Fruit fly (Drosophila melanogaster) whole organism, embryonic: Measurements from ENCODE around the gene Ccdc58.
A peak's percentile ranks its signal among the peaks of the same experiment; 100 is the strongest.

Experiments
- CG12104 ChIP-seq: fragments of 200-800 bp; sonication (Bioruptor generic); optimal IDR thresholded peaks from 3 replicates; lab custom pipeline; 2016; ENCODE audit warnings: missing biosample characterization, missing genetic modification characterization
- CG12236 ChIP-seq: fragments of 200-800 bp; sonication (Bioruptor generic); optimal IDR thresholded peaks from 2 replicates; lab custom pipeline; 2016; ENCODE audit warnings: missing biosample characterization, missing genetic modification characterization
- CG13624 ChIP-seq: fragments of 200-800 bp; sonication (Bioruptor generic); optimal IDR thresholded peaks from 2 replicates; lab custom pipeline; 2016; ENCODE audit warnings: missing biosample characterization, missing genetic modification characterization
- CG14965 ChIP-seq: fragments of 200-800 bp; sonication (Bioruptor generic); optimal IDR thresholded peaks from 2 replicates; lab custom pipeline; 2016; ENCODE audit warnings: missing biosample characterization, missing genetic modification characterization, borderline replicate concordance
- CG1647 ChIP-seq: fragments of 200-800 bp; sonication (Bioruptor generic); optimal IDR thresholded peaks from 3 replicates; lab custom pipeline; 2016; ENCODE audit warnings: missing biosample characterization, missing genetic modification characterization
- CG2199 ChIP-seq: fragments of 200-800 bp; sonication (Bioruptor generic); IDR thresholded peaks from 3 replicates; pipeline ENCODE4 v1.3.6; 2022; ENCODE audit warnings: missing biosample characterization, missing genetic modification characterization
- CG30020 ChIP-seq: fragments of 200-800 bp; optimal IDR thresholded peaks from 2 replicates; lab custom pipeline; 2019; ENCODE audit warnings: missing biosample characterization, mild to moderate bottlenecking, missing genetic modification characterization, moderate library complexity
- CG32772 ChIP-seq: fragments of 200-800 bp; sonication (Bioruptor generic); IDR thresholded peaks from 2 replicates; pipeline ENCODE4 v1.3.6; 2022; ENCODE audit warnings: missing biosample characterization, missing genetic modification characterization
- CG3281 ChIP-seq: fragments of 200-800 bp; sonication (Bioruptor generic); optimal IDR thresholded peaks from 3 replicates; lab custom pipeline; 2017; ENCODE audit warnings: missing biosample characterization, mild to moderate bottlenecking, missing genetic modification characterization
- CG42726 ChIP-seq: fragments of 200-800 bp; sonication (Bioruptor generic); IDR thresholded peaks from 2 replicates; pipeline ENCODE4 v1.3.6; 2022; ENCODE audit warnings: missing biosample characterization, missing genetic modification characterization; ENCODE audit not compliant: partially characterized antibody
- CG43689 ChIP-seq: fragments of 200-800 bp; sonication (Bioruptor generic); IDR thresholded peaks from 2 replicates; pipeline ENCODE4 v1.3.6; 2022; ENCODE audit warnings: missing biosample characterization, missing genetic modification characterization
- CG6765 ChIP-seq: fragments of 200-800 bp; sonication (Bioruptor generic); optimal IDR thresholded peaks from 3 replicates; lab custom pipeline; 2017; ENCODE audit warnings: missing biosample characterization, mild to moderate bottlenecking, missing genetic modification characterization
- CG6854 ChIP-seq: fragments of 200-800 bp; sonication (Bioruptor generic); optimal IDR thresholded peaks from 3 replicates; lab custom pipeline; 2017; ENCODE audit warnings: missing biosample characterization, mild to moderate bottlenecking, missing genetic modification characterization
- CG7372 ChIP-seq: fragments of 200-800 bp; sonication (Bioruptor generic); IDR thresholded peaks from 2 replicates; pipeline ENCODE4 v1.3.6; 2022; ENCODE audit warnings: missing biosample characterization, missing genetic modification characterization
- CG7786 ChIP-seq: fragments of 200-800 bp; sonication (Bioruptor generic); optimal IDR thresholded peaks from 2 replicates; lab custom pipeline; 2016; ENCODE audit warnings: missing biosample characterization, missing genetic modification characterization
- CG8388 ChIP-seq: fragments of 200-800 bp; sonication (Bioruptor generic); optimal IDR thresholded peaks from 2 replicates; lab custom pipeline; 2019; ENCODE audit warnings: missing biosample characterization, mild to moderate bottlenecking, missing genetic modification characterization, moderate library complexity
- CG8924 ChIP-seq: fragments of 200-800 bp; optimal IDR thresholded peaks from 3 replicates; lab custom pipeline; 2019; ENCODE audit warnings: missing biosample characterization, mild to moderate bottlenecking, missing genetic modification characterization, moderate library complexity
- Chrac-16 ChIP-seq: fragments of 200-800 bp; sonication (Bioruptor generic); optimal IDR thresholded peaks from 3 replicates; lab custom pipeline; 2016; ENCODE audit warnings: missing biosample characterization, missing genetic modification characterization
- Dbx ChIP-seq: fragments of 200-800 bp; sonication (Bioruptor generic); IDR thresholded peaks from 3 replicates; pipeline ENCODE4 v1.3.6; 2022; ENCODE audit warnings: missing biosample characterization, missing genetic modification characterization
- Dref ChIP-seq: fragments of 200-800 bp; sonication (Bioruptor generic); IDR thresholded peaks from 2 replicates; pipeline ENCODE4 v1.3.6; 2022; ENCODE audit warnings: missing biosample characterization, missing genetic modification characterization
- ERR ChIP-seq: fragments of 200-800 bp; sonication (Bioruptor generic); optimal IDR thresholded peaks from 2 replicates; lab custom pipeline; 2016; ENCODE audit warnings: missing biosample characterization, missing genetic modification characterization
- Eip74EF ChIP-seq, 2 experiments: fragments of 200-800 bp in 1 of 2; fragments of >200 bp in 1 of 2; sonication (Bioruptor generic) in 1 of 2; optimal IDR thresholded peaks; 2 replicates each; lab custom pipeline; 2017 to 2019; ENCODE audit warnings: missing biosample characterization in 2 of 2, missing genetic modification characterization in 2 of 2, mild to moderate bottlenecking in 1 of 2, moderate library complexity in 1 of 2
- HLH4C ChIP-seq: fragments of 200-800 bp; sonication (Bioruptor generic); IDR thresholded peaks from 3 replicates; pipeline ENCODE4 v1.3.6; 2022; ENCODE audit warnings: missing biosample characterization, missing genetic modification characterization; ENCODE audit not compliant: partially characterized antibody
- NFAT ChIP-seq: fragments of 200-800 bp; sonication (Bioruptor generic); IDR thresholded peaks from 2 replicates; pipeline ENCODE4 v1.3.6; 2022; ENCODE audit warnings: missing biosample characterization, missing genetic modification characterization
- NK7.1 ChIP-seq: fragments of 200-800 bp; sonication (Bioruptor generic); optimal IDR thresholded peaks from 3 replicates; lab custom pipeline; 2016; ENCODE audit warnings: missing biosample characterization, missing genetic modification characterization
- NfI ChIP-seq: fragments of 200-800 bp; sonication (Bioruptor generic); optimal IDR thresholded peaks from 3 replicates; lab custom pipeline; 2018; ENCODE audit warnings: missing biosample characterization, mild to moderate bottlenecking, missing genetic modification characterization, moderate library complexity
- Sry-δ ChIP-seq: fragments of 200-800 bp; sonication (Bioruptor generic); optimal IDR thresholded peaks from 2 replicates; lab custom pipeline; 2016; ENCODE audit warnings: missing biosample characterization, missing genetic modification characterization
- aop ChIP-seq: fragments of 200-800 bp; sonication (Bioruptor generic); IDR thresholded peaks from 2 replicates; pipeline ENCODE4 v1.3.6; 2022; ENCODE audit warnings: missing biosample characterization, missing genetic modification characterization
- ato ChIP-seq: fragments of 200-800 bp; sonication (Bioruptor generic); IDR thresholded peaks from 2 replicates; pipeline ENCODE4 v1.3.6; 2022; ENCODE audit warnings: missing biosample characterization, missing genetic modification characterization; ENCODE audit not compliant: partially characterized antibody
- br ChIP-seq: fragments of >200 bp; optimal IDR thresholded peaks from 2 replicates; lab custom pipeline; 2017
- btn ChIP-seq: fragments of 200-800 bp; sonication (Bioruptor generic); optimal IDR thresholded peaks from 2 replicates; lab custom pipeline; 2016; ENCODE audit warnings: missing biosample characterization, missing genetic modification characterization
- cato ChIP-seq: fragments of 200-800 bp; sonication (Bioruptor generic); optimal IDR thresholded peaks from 2 replicates; lab custom pipeline; 2016; ENCODE audit warnings: missing biosample characterization, missing genetic modification characterization, borderline replicate concordance
- chif ChIP-seq, 2 experiments: fragments of 200-800 bp; sonication (Bioruptor generic); optimal IDR thresholded peaks; 3 replicates each; lab custom pipeline; 2016; ENCODE audit warnings: missing biosample characterization in 2 of 2, missing genetic modification characterization in 2 of 2
- chm ChIP-seq: fragments of 200-800 bp; sonication (Bioruptor generic); IDR thresholded peaks from 2 replicates; pipeline ENCODE4 v1.3.6; 2022; ENCODE audit warnings: missing biosample characterization, missing genetic modification characterization
- cwo ChIP-seq: fragments of 200-800 bp; sonication (Bioruptor generic); optimal IDR thresholded peaks from 3 replicates; lab custom pipeline; 2017; ENCODE audit warnings: missing biosample characterization, missing genetic modification characterization, mild to moderate bottlenecking, moderate library complexity, missing genetic modification reagents
- ewg ChIP-seq: fragments of 200-800 bp; sonication (Bioruptor generic); optimal IDR thresholded peaks from 3 replicates; lab custom pipeline; 2017; ENCODE audit warnings: mild to moderate bottlenecking, missing biosample characterization, missing genetic modification reagents, missing genetic modification characterization
- gce ChIP-seq: fragments of 200-800 bp; sonication (Bioruptor generic); IDR thresholded peaks from 3 replicates; pipeline ENCODE4 v1.3.6; 2022; ENCODE audit warnings: missing biosample characterization, missing genetic modification characterization
- ind ChIP-seq: fragments of 200-800 bp; sonication (Bioruptor generic); optimal IDR thresholded peaks from 3 replicates; lab custom pipeline; 2016; ENCODE audit warnings: missing biosample characterization, missing genetic modification characterization
- kah ChIP-seq: fragments of 200-800 bp; sonication (Bioruptor generic); optimal IDR thresholded peaks from 2 replicates; lab custom pipeline; 2018; ENCODE audit warnings: missing biosample characterization, mild to moderate bottlenecking, missing genetic modification characterization
- lab ChIP-seq: fragments of 200-800 bp; sonication (Bioruptor generic); optimal IDR thresholded peaks from 3 replicates; lab custom pipeline; 2017; ENCODE audit warnings: missing biosample characterization, missing genetic modification characterization, mild to moderate bottlenecking, moderate library complexity, missing genetic modification reagents
- mld ChIP-seq: fragments of 200-800 bp; sonication (Bioruptor generic); IDR thresholded peaks from 3 replicates; pipeline ENCODE4 v1.3.6; 2022; ENCODE audit warnings: missing biosample characterization, missing genetic modification characterization; ENCODE audit not compliant: partially characterized antibody
- nmo ChIP-seq: fragments of 200-800 bp; sonication (Bioruptor generic); optimal IDR thresholded peaks from 2 replicates; lab custom pipeline; 2018; ENCODE audit warnings: missing biosample characterization, mild to moderate bottlenecking, missing genetic modification characterization, moderate library complexity
- pan ChIP-seq, 4 experiments: fragments of >200 bp in 3 of 4; fragments of 200-800 bp in 1 of 4; sonication (Bioruptor generic) in 1 of 4; optimal IDR thresholded peaks in 3 of 4; IDR thresholded peaks in 1 of 4; 2 replicates each; pipeline versions ENCODE4 v1.3.6 to Lab custom; 2017 to 2022; ENCODE audit warnings: missing biosample characterization in 2 of 4, missing genetic modification characterization in 2 of 4, mixed read lengths in 1 of 4
- pho ChIP-seq: fragments of 200-800 bp; sonication (Bioruptor generic); optimal IDR thresholded peaks from 2 replicates; lab custom pipeline; 2016; ENCODE audit warnings: missing biosample characterization, missing genetic modification characterization
- psq ChIP-seq: fragments of 200-800 bp; sonication (Bioruptor generic); optimal IDR thresholded peaks from 2 replicates; lab custom pipeline; 2017; ENCODE audit warnings: missing biosample characterization, missing genetic modification characterization
- ranshi ChIP-seq: fragments of 200-800 bp; sonication (Bioruptor generic); IDR thresholded peaks from 2 replicates; pipeline ENCODE4 v1.3.6; 2022; ENCODE audit warnings: missing biosample characterization, missing genetic modification characterization
- sim ChIP-seq: fragments of 200-800 bp; sonication (Bioruptor generic); IDR thresholded peaks from 2 replicates; pipeline ENCODE4 v1.3.6; 2022; ENCODE audit warnings: missing biosample characterization, missing genetic modification characterization
- unc-4 ChIP-seq: fragments of 200-800 bp; sonication (Bioruptor generic); IDR thresholded peaks from 2 replicates; pipeline ENCODE4 v1.3.6; 2022; ENCODE audit warnings: missing biosample characterization, missing genetic modification characterization; ENCODE audit not compliant: partially characterized antibody

Gene Ccdc58

dm6 chr3L:19845047-19845906 is 40.3 kb downstream of the Ccdc58 start, which contains the start of gene Papss (continued):
- no peak for TF ChIP-seq pan (optimal IDR thresholded peaks at IDR 0.05; lab: Kevin White, UChicago)
- TF ChIP-seq pan (GFP tag; optimal IDR thresholded peaks at IDR 0.05 in 1 of 2, IDR thresholded peaks at IDR 0.05 in 1 of 2): peak in 1 of 2 experiments; percentile 25
- no peak for TF ChIP-seq NfI (GFP tag; lab: Kevin White, UChicago)
- peak; percentile 18 for TF ChIP-seq CG6765 (GFP tag; lab: Kevin White, UChicago)
- TF ChIP-seq chm (GFP tag; lab: Robert Waterston, UW): peak; percentile 66
- peak; percentile 11 for TF ChIP-seq pho (GFP tag; lab: Kevin White, UChicago)
- TF ChIP-seq chif (GFP tag; optimal IDR thresholded peaks at IDR 0.05; lab: Kevin White, UChicago): no peak
- TF ChIP-seq Sry-δ (GFP tag; lab: Kevin White, UChicago): peak; percentile 70
- TF ChIP-seq ranshi (GFP tag; lab: Robert Waterston, UW): no peak
- TF ChIP-seq cato: no peak
- peak; percentile 45; the same call in 1 of the 2 replicates for TF ChIP-seq NFAT
- TF ChIP-seq unc-4: peak; percentile 86
- TF ChIP-seq CG30020 (tag; lab: Kevin White, UChicago): peak; percentile 53
- TF ChIP-seq Eip74EF (GFP tag; optimal IDR thresholded peaks at IDR 0.05; lab: Kevin White, UChicago): no peak
- TF ChIP-seq gce (GFP tag; lab: Robert Waterston, UW): no peak
- TF ChIP-seq CG13624 (GFP tag; lab: Kevin White, UChicago): peak; percentile 12
- peak; percentile 27 for TF ChIP-seq CG8924 (tag; lab: Kevin White, UChicago)
- no peak for TF ChIP-seq CG32772 (GFP tag; lab: Robert Waterston, UW)
- no peak for TF ChIP-seq br (lab: Kevin White, UChicago)
- TF ChIP-seq mld: peak; percentile 61; the same call in 1 of the 3 replicates
- no peak for TF ChIP-seq kah
- peak; percentile 23 for TF ChIP-seq Chrac-16
- TF ChIP-seq CG7786 (GFP tag; lab: Kevin White, UChicago): no peak
- peak; percentile 50; the same call in 1 of the 3 replicates for TF ChIP-seq HLH4C
- no peak for TF ChIP-seq NK7.1
- no peak for TF ChIP-seq psq (GFP tag; lab: Kevin White, UChicago)
- no peak for TF ChIP-seq CG8388 (GFP tag; lab: Kevin White, UChicago)
- TF ChIP-seq cwo (GFP tag; lab: Kevin White, UChicago): peak; percentile 24
- peak; percentile 86 for TF ChIP-seq lab (GFP tag; lab: Kevin White, UChicago)
- no peak for TF ChIP-seq btn
- no peak for TF ChIP-seq CG7372
- TF ChIP-seq CG2199 (GFP tag; lab: Robert Waterston, UW): peak; percentile 88
- TF ChIP-seq CG12104 (GFP tag; lab: Kevin White, UChicago): peak; percentile 9
- no peak; the same call in 1 of the 2 replicates for TF ChIP-seq Dref
- no peak for TF ChIP-seq CG1647 (GFP tag; lab: Kevin White, UChicago)
- no peak for TF ChIP-seq sim (GFP tag; lab: Robert Waterston, UW)
- peak; percentile 53 for TF ChIP-seq CG3281 (GFP tag; lab: Kevin White, UChicago)
- no peak for TF ChIP-seq CG43689 (GFP tag; lab: Robert Waterston, UW)
- no peak for TF ChIP-seq ind (GFP tag; lab: Kevin White, UChicago)
- peak; percentile 12 for TF ChIP-seq CG6854 (GFP tag; lab: Kevin White, UChicago)
- TF ChIP-seq Dbx (GFP tag; lab: Robert Waterston, UW): peak; percentile 70; the same call in 2 of the 3 replicates
- no peak for TF ChIP-seq ERR
- TF ChIP-seq CG42726 (GFP tag; lab: Robert Waterston, UW): no peak
- 0 out of 2 replicates have a peak, but pooled peaks have one; percentile 44 for TF ChIP-seq ato
- TF ChIP-seq CG12236 (GFP tag; lab: Kevin White, UChicago): no peak
- TF ChIP-seq nmo: peak; percentile 41
- TF ChIP-seq ewg (GFP tag; lab: Kevin White, UChicago): no peak
- TF ChIP-seq CG14965 (GFP tag; lab: Kevin White, UChicago): no peak
- TF ChIP-seq aop (GFP tag; lab: Robert Waterston, UW): no peak
